Worm (Caenorhabditis elegans) whole organism, midembryonic: ENCODE data around the gene cap-2.

ENCODE experiments used
- ref-1 ChIP-seq: fragments of 200-800 bp; sonication (Bioruptor generic); conservative IDR thresholded peaks from 2 replicates; pipeline ENCODE4 v1.3.6; 2022; ENCODE audit warnings: missing genetic modification reagents, missing genetic modification characterization, missing compliant biosample characterization
- ztf-23 ChIP-seq: fragments of 200-800 bp; sonication (Bioruptor generic); IDR thresholded peaks from 2 replicates; pipeline ENCODE4 v1.3.6; 2022; ENCODE audit warnings: missing genetic modification reagents, missing genetic modification characterization, missing compliant biosample characterization

- TF ChIP-seq ref-1, result no peak
- TF ChIP-seq ztf-23 (GFP tag; lab: Robert Waterston, UW), result no peak
Observed at ce11 chrII:10819928-10820423, 49.0 kb upstream of the cap-2 start, which contains the start of gene R06F6.8.
